Worm (Caenorhabditis elegans) whole organism, early embryonic: Measurements from ENCODE around the gene oac-8.

Experiments used
- F13C5.2 ChIP-seq: sonication (generic microtip); optimal IDR thresholded peaks from 2 replicates; lab custom pipeline; 2017; ENCODE audit warnings: mild to moderate bottlenecking, missing genetic modification characterization, inconsistent platforms, missing compliant biosample characterization
- ama-1 ChIP-seq: fragments of 150-350 bp; optimal IDR thresholded peaks from 2 replicates; lab custom pipeline; 2014

ce11 chrIV:10589072-10589471 lies 4.7 kb downstream of the oac-8 start, which contains the start of gene C43F9.4:
- TF ChIP-seq F13C5.2 (tag; lab: Kevin White, UChicago) (no peak), ama-1 (no peak)
